Worm (Caenorhabditis elegans): ENCODE results near the gene srdh-1.

Gene srdh-1

DNA sequence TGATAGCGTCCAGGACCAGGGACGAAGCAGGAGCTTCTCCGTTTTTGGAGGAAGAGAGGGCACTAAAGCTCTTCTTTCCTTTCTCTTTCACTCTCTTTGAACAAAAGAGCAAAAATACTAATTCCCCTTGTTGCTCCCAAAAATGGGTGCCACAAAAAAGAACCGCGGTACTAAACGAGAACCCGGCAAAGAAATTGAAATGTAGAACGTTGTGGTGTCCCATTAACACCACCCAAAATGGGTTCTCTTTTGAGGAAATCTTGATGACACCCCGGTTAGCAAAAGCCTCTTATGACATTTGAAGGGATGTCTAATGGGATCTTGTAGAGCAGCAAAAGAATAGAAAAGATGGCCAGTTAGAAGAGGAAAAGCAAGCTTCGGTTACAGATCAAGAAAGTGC is 50.3 kb downstream of the srdh-1 start:
- TF ChIP-seq ceh-2 (tag; optimal IDR thresholded peaks at IDR 0.05) (no peak), dmd-4 (tag; optimal IDR thresholded peaks at IDR 0.05; ENCODE audit: borderline replicate concordance) (no peak), zip-5 (tag; optimal IDR thresholded peaks at IDR 0.05) (no peak), hlh-8 (tag; optimal IDR thresholded peaks at IDR 0.05) (no peak), pqm-1 (tag; optimal IDR thresholded peaks at IDR 0.05) (no peak), hlh-13 (GFP tag; optimal IDR thresholded peaks at IDR 0.05) (no peak), K02D7.2 (tag; optimal IDR thresholded peaks at IDR 0.05) (no peak), T23F11.4 (GFP tag; optimal IDR thresholded peaks at IDR 0.05) (no peak), ceh-48 (tag; optimal IDR thresholded peaks at IDR 0.05) (no peak)

DNA sequence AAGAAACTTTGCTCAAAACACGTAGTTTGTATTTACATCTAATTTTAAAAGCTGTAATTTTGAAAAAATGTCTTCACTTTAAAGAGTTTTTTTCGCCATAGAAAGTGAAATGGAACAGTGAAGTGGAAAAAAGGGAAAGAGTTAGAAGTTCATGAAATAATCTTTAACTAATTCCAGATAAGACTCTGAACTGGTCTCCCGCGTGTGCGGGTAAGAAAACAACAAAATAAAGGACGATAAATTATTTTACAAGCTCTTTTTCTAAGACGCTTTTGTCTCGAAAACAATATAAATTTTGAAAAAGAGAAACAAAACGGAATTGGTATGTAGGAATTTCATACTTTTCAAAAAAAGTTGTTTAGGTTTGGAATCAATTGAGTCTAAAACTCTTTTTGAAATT is 52.2 kb downstream of the srdh-1 start:
- TF ChIP-seq odd-2 (tag; optimal IDR thresholded peaks at IDR 0.05): no peak
- TF ChIP-seq K02D7.2 (tag; optimal IDR thresholded peaks at IDR 0.05): no peak
- TF ChIP-seq ahr-1 (tag; optimal IDR thresholded peaks at IDR 0.05): no peak
- no peak for TF ChIP-seq ceh-45 (GFP tag; IDR thresholded peaks at IDR 0.05)
- TF ChIP-seq eyg-1 (tag; optimal IDR thresholded peaks at IDR 0.05): no peak
- no peak for TF ChIP-seq hlh-30 (tag; optimal IDR thresholded peaks at IDR 0.05; ENCODE audit: insufficient read depth)
- no peak for TF ChIP-seq unc-55 (GFP tag; optimal IDR thresholded peaks at IDR 0.05)
- no peak for TF ChIP-seq pqm-1 (tag; optimal IDR thresholded peaks at IDR 0.05)
- TF ChIP-seq ceh-48 (tag; optimal IDR thresholded peaks at IDR 0.05): no peak
- TF ChIP-seq T23F11.4 (GFP tag; optimal IDR thresholded peaks at IDR 0.05): no peak
- no peak for TF ChIP-seq ceh-9 (tag; optimal IDR thresholded peaks at IDR 0.05)

Measured in whole organism, late embryonic.